Fruit fly (Drosophila melanogaster) whole organism, adult: ENCODE results near the gene RfC3.

Experiments
- CG12768 ChIP-seq: fragments of 200-800 bp; sonication (Bioruptor generic); optimal IDR thresholded peaks from 2 replicates; lab custom pipeline; 2017; ENCODE audit warnings: missing biosample characterization, missing genetic modification characterization, mild to moderate bottlenecking, moderate library complexity, missing genetic modification reagents
- CG1620 ChIP-seq: fragments of 200-800 bp; sonication (Bioruptor generic); optimal IDR thresholded peaks from 2 replicates; lab custom pipeline; 2016; ENCODE audit warnings: missing biosample characterization, missing genetic modification characterization
- CG33017 ChIP-seq: fragments of 200-800 bp; sonication (Bioruptor generic); optimal IDR thresholded peaks from 2 replicates; lab custom pipeline; 2018; ENCODE audit warnings: missing biosample characterization, mild to moderate bottlenecking, missing genetic modification characterization, moderate library complexity
- CG5204 ChIP-seq: fragments of 200-800 bp; sonication (Bioruptor generic); optimal IDR thresholded peaks from 2 replicates; lab custom pipeline; 2016; ENCODE audit warnings: missing biosample characterization, missing genetic modification characterization
- CG7045 ChIP-seq: fragments of 200-800 bp; sonication (Bioruptor generic); optimal IDR thresholded peaks from 2 replicates; lab custom pipeline; 2017; ENCODE audit warnings: missing biosample characterization, mild to moderate bottlenecking, missing genetic modification characterization
- Clk ChIP-seq: fragments of 200-800 bp; sonication (Bioruptor generic); optimal IDR thresholded peaks from 2 replicates; lab custom pipeline; 2017; ENCODE audit warnings: missing biosample characterization, missing genetic modification characterization
- Crg-1 ChIP-seq: fragments of 200-800 bp; sonication (Bioruptor generic); optimal IDR thresholded peaks from 2 replicates; lab custom pipeline; 2016; ENCODE audit warnings: missing biosample characterization, missing genetic modification characterization
- Hr96 ChIP-seq: fragments of 200-800 bp; sonication (Bioruptor generic); optimal IDR thresholded peaks from 2 replicates; lab custom pipeline; 2016; ENCODE audit warnings: missing biosample characterization, missing genetic modification characterization
- Mnt ChIP-seq: fragments of 200-800 bp; sonication (Bioruptor generic); optimal IDR thresholded peaks from 2 replicates; lab custom pipeline; 2016; ENCODE audit warnings: missing biosample characterization, mild to moderate bottlenecking, missing genetic modification characterization
- bab1 ChIP-seq: fragments of 200-800 bp; sonication (Bioruptor generic); optimal IDR thresholded peaks from 3 replicates; lab custom pipeline; 2019; ENCODE audit warnings: missing biosample characterization, mild to moderate bottlenecking, missing genetic modification characterization, moderate library complexity
- cic ChIP-seq: fragments of 200-800 bp; sonication (Bioruptor generic); optimal IDR thresholded peaks from 2 replicates; lab custom pipeline; 2017; ENCODE audit warnings: missing biosample characterization, mild to moderate bottlenecking, missing genetic modification characterization, moderate library complexity
- ovo ChIP-seq: fragments of 200-800 bp; sonication (Bioruptor generic); optimal IDR thresholded peaks from 2 replicates; lab custom pipeline; 2016; ENCODE audit warnings: missing biosample characterization, missing genetic modification characterization
- pad ChIP-seq: fragments of 200-800 bp; sonication (Bioruptor generic); optimal IDR thresholded peaks from 3 replicates; lab custom pipeline; 2017; ENCODE audit warnings: missing biosample characterization, missing genetic modification characterization, mild to moderate bottlenecking, moderate library complexity, missing genetic modification reagents
- tj ChIP-seq: fragments of 200-800 bp; sonication (Bioruptor generic); optimal IDR thresholded peaks from 3 replicates; lab custom pipeline; 2017; ENCODE audit warnings: missing biosample characterization, mild to moderate bottlenecking, missing genetic modification characterization, moderate library complexity

The RfC3 gene

DNA sequence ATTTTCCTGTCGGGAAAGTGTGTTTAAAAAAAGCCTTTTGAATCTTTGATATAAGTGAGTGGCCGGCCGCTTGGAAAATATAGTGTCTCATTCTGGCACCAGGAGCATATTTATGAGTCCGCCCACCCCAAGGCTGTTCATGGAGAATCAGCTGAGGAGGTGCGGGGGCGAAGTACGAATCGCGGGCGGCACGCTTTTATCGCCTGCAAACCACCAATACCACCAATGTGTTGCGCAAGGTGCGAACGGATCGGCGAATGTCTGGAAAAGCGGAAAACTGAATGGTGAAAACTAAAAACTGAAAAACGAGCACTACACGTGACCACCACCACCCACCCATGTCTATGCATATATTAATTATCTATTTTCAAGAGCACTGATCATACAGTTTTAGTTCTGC is 50.0 kb downstream of the RfC3 start:
- TF ChIP-seq CG1620 (GFP tag; lab: Kevin White, UChicago) (no peak), Crg-1 (no peak), tj (GFP tag; lab: Kevin White, UChicago) (no peak), CG33017 (tag; lab: Kevin White, UChicago) (no peak), Mnt (no peak), CG5204 (GFP tag; lab: Kevin White, UChicago) (no peak), pad (no peak), CG12768 (GFP tag; lab: Kevin White, UChicago) (no peak), ovo (GFP tag; lab: Kevin White, UChicago) (no peak), Clk (no peak), bab1 (no peak), Hr96 (GFP tag; lab: Kevin White, UChicago) (no peak), cic (GFP tag; lab: Kevin White, UChicago) (no peak), CG7045 (GFP tag; lab: Kevin White, UChicago) (no peak)

dm6 chr2L:10470211-10470610 is 51.2 kb downstream of the RfC3 start:
- TF ChIP-seq CG7045 (GFP tag; lab: Kevin White, UChicago) (no peak), bab1 (no peak), tj (GFP tag; lab: Kevin White, UChicago) (no peak)
